Fruit fly (Drosophila melanogaster) whole organism, embryonic: ENCODE results near the gene CG31089.

Experiments used
- Blimp-1 ChIP-seq: fragments of 200-800 bp; sonication (Bioruptor generic); optimal IDR thresholded peaks from 3 replicates; lab custom pipeline; 2018; ENCODE audit warnings: missing biosample characterization, missing genetic modification characterization, mild to moderate bottlenecking, moderate library complexity, missing genetic modification reagents
- Bteb2 ChIP-seq: fragments of 200-800 bp; sonication (Bioruptor generic); optimal IDR thresholded peaks from 2 replicates; lab custom pipeline; 2016; ENCODE audit warnings: missing biosample characterization, missing genetic modification characterization
- CG12236 ChIP-seq: fragments of 200-800 bp; sonication (Bioruptor generic); optimal IDR thresholded peaks from 2 replicates; lab custom pipeline; 2016; ENCODE audit warnings: missing biosample characterization, missing genetic modification characterization
- CG1233 ChIP-seq: fragments of 200-800 bp; sonication (Bioruptor generic); optimal IDR thresholded peaks from 4 replicates; lab custom pipeline; 2018; ENCODE audit warnings: missing biosample characterization, mild to moderate bottlenecking, missing genetic modification characterization
- CG14860 ChIP-seq: fragments of 200-800 bp; sonication (Bioruptor generic); IDR thresholded peaks from 3 replicates; pipeline ENCODE4 v1.3.6; 2022; ENCODE audit warnings: missing biosample characterization, missing genetic modification characterization; ENCODE audit not compliant: partially characterized antibody
- CG1603 ChIP-seq: fragments of 200-800 bp; sonication (Bioruptor generic); optimal IDR thresholded peaks from 2 replicates; lab custom pipeline; 2019; ENCODE audit warnings: missing biosample characterization, mild to moderate bottlenecking, missing genetic modification characterization, moderate library complexity
- CG17385 ChIP-seq: fragments of 200-800 bp; sonication (Bioruptor generic); optimal IDR thresholded peaks from 3 replicates; lab custom pipeline; 2018; ENCODE audit warnings: missing biosample characterization, mild to moderate bottlenecking, missing genetic modification characterization
- CG17568 ChIP-seq: fragments of 200-800 bp; sonication (Bioruptor generic); optimal IDR thresholded peaks from 2 replicates; lab custom pipeline; 2018; ENCODE audit warnings: missing biosample characterization, mild to moderate bottlenecking, missing genetic modification characterization, moderate library complexity
- CG4328 ChIP-seq: fragments of 200-800 bp; sonication (Bioruptor generic); optimal IDR thresholded peaks from 3 replicates; lab custom pipeline; 2017; ENCODE audit warnings: missing biosample characterization, missing genetic modification reagents, missing genetic modification characterization
- CG43689 ChIP-seq: fragments of 200-800 bp; sonication (Bioruptor generic); IDR thresholded peaks from 2 replicates; pipeline ENCODE4 v1.3.6; 2022; ENCODE audit warnings: missing biosample characterization, missing genetic modification characterization
- CG4854 ChIP-seq: fragments of 200-800 bp; sonication (Bioruptor generic); optimal IDR thresholded peaks from 2 replicates; lab custom pipeline; 2016; ENCODE audit warnings: missing biosample characterization, missing genetic modification characterization, inconsistent platforms
- CG6175 ChIP-seq: fragments of 200-800 bp; sonication (Bioruptor generic); IDR thresholded peaks from 3 replicates; pipeline ENCODE4 v1.3.6; 2022; ENCODE audit warnings: missing biosample characterization, missing genetic modification characterization
- CG6813 ChIP-seq: fragments of 200-800 bp; sonication (Bioruptor generic); optimal IDR thresholded peaks from 2 replicates; lab custom pipeline; 2017; ENCODE audit warnings: missing biosample characterization, missing genetic modification characterization, mild to moderate bottlenecking, moderate library complexity, missing genetic modification reagents
- CG7357 ChIP-seq: fragments of 200-800 bp; sonication (Bioruptor generic); IDR thresholded peaks from 3 replicates; pipeline ENCODE4 v1.3.6; 2022; ENCODE audit warnings: missing biosample characterization, missing genetic modification characterization
- CG8944 ChIP-seq: fragments of 200-800 bp; sonication (Bioruptor generic); optimal IDR thresholded peaks from 3 replicates; lab custom pipeline; 2016; ENCODE audit warnings: missing biosample characterization, missing genetic modification characterization
- CG9727 ChIP-seq: fragments of 200-800 bp; sonication (Bioruptor generic); optimal IDR thresholded peaks from 3 replicates; lab custom pipeline; 2017; ENCODE audit warnings: missing biosample characterization, mild to moderate bottlenecking, missing genetic modification characterization
- CkIIα-i1 ChIP-seq: fragments of 200-800 bp; sonication (Bioruptor generic); IDR thresholded peaks from 2 replicates; pipeline ENCODE4 v1.3.6; 2022; ENCODE audit warnings: missing biosample characterization, missing genetic modification characterization
- CrebB ChIP-seq: fragments of 200-800 bp; sonication (Bioruptor generic); optimal IDR thresholded peaks from 3 replicates; lab custom pipeline; 2018; ENCODE audit warnings: missing biosample characterization, mild to moderate bottlenecking, missing genetic modification characterization
- Doc2 ChIP-seq: fragments of 200-800 bp; sonication (Bioruptor generic); IDR thresholded peaks from 2 replicates; pipeline ENCODE4 v1.3.6; 2022; ENCODE audit warnings: missing biosample characterization, missing genetic modification characterization
- Fer1 ChIP-seq: fragments of 200-800 bp; sonication (Bioruptor generic); optimal IDR thresholded peaks from 2 replicates; lab custom pipeline; 2017; ENCODE audit warnings: missing biosample characterization, mild to moderate bottlenecking, missing genetic modification characterization
- GATAe ChIP-seq: fragments of 200-800 bp; sonication (Bioruptor generic); conservative IDR thresholded peaks from 2 replicates; pipeline ENCODE4 v1.3.6; 2022; ENCODE audit warnings: missing biosample characterization, missing genetic modification characterization
- Hr78 ChIP-seq, 2 experiments: fragments of 200-800 bp in 1 of 2; fragments of >200 bp in 1 of 2; sonication (Bioruptor generic) in 1 of 2; optimal IDR thresholded peaks; 2 replicates each; lab custom pipeline; 2017 to 2019; ENCODE audit warnings: missing biosample characterization in 2 of 2, missing genetic modification characterization in 2 of 2, mild to moderate bottlenecking in 1 of 2, moderate library complexity in 1 of 2
- Hsf ChIP-seq: fragments of 200-800 bp; sonication (Bioruptor generic); optimal IDR thresholded peaks from 3 replicates; lab custom pipeline; 2016; ENCODE audit warnings: missing biosample characterization, missing genetic modification characterization
- MTF-1 ChIP-seq: fragments of 200-800 bp; sonication (Bioruptor generic); optimal IDR thresholded peaks from 2 replicates; lab custom pipeline; 2018; ENCODE audit warnings: missing biosample characterization, mild to moderate bottlenecking, missing genetic modification characterization, borderline replicate concordance
- NC2α ChIP-seq: fragments of 200-800 bp; sonication (Bioruptor generic); optimal IDR thresholded peaks from 2 replicates; lab custom pipeline; 2016; ENCODE audit warnings: missing biosample characterization, missing genetic modification characterization
- Oli ChIP-seq: fragments of 200-800 bp; sonication (Bioruptor generic); optimal IDR thresholded peaks from 2 replicates; lab custom pipeline; 2018; ENCODE audit warnings: missing biosample characterization, mild to moderate bottlenecking, missing genetic modification characterization, moderate library complexity
- Opbp ChIP-seq: fragments of 200-800 bp; sonication (Bioruptor generic); IDR thresholded peaks from 3 replicates; pipeline ENCODE4 v1.3.6; 2022; ENCODE audit warnings: missing biosample characterization, missing genetic modification characterization; ENCODE audit not compliant: partially characterized antibody
- Vsx1 ChIP-seq: fragments of 200-800 bp; sonication (Bioruptor generic); optimal IDR thresholded peaks from 2 replicates; lab custom pipeline; 2017; ENCODE audit warnings: missing biosample characterization, mild to moderate bottlenecking, missing genetic modification characterization, missing genetic modification reagents
- ac ChIP-seq: fragments of 200-800 bp; sonication (Bioruptor generic); optimal IDR thresholded peaks from 3 replicates; lab custom pipeline; 2017; ENCODE audit warnings: missing biosample characterization, mild to moderate bottlenecking, missing genetic modification characterization
- btn ChIP-seq: fragments of 200-800 bp; sonication (Bioruptor generic); optimal IDR thresholded peaks from 2 replicates; lab custom pipeline; 2016; ENCODE audit warnings: missing biosample characterization, missing genetic modification characterization
- danr ChIP-seq: fragments of 200-800 bp; sonication (Bioruptor generic); IDR thresholded peaks from 2 replicates; pipeline ENCODE4 v1.3.6; 2022; ENCODE audit warnings: missing biosample characterization, missing genetic modification characterization
- dmrt99B ChIP-seq: fragments of 200-800 bp; sonication (Bioruptor generic); optimal IDR thresholded peaks from 2 replicates; lab custom pipeline; 2018; ENCODE audit warnings: missing biosample characterization, mild to moderate bottlenecking, missing genetic modification characterization, moderate library complexity
- fu2 ChIP-seq: fragments of 200-800 bp; sonication (Bioruptor generic); optimal IDR thresholded peaks from 2 replicates; lab custom pipeline; 2016; ENCODE audit warnings: missing biosample characterization, missing genetic modification characterization
- gt ChIP-seq: fragments of 200-800 bp; sonication (Bioruptor generic); IDR thresholded peaks from 2 replicates; pipeline ENCODE4 v1.3.6; 2022; ENCODE audit warnings: missing biosample characterization, missing genetic modification characterization
- hbn ChIP-seq: fragments of 200-800 bp; sonication (Bioruptor generic); IDR thresholded peaks from 2 replicates; pipeline ENCODE4 v1.3.6; 2022; ENCODE audit warnings: missing biosample characterization, missing genetic modification characterization; ENCODE audit not compliant: partially characterized antibody
- hkb ChIP-seq, 2 experiments: fragments of 200-800 bp in 1 of 2; fragments of >200 bp in 1 of 2; sonication (Bioruptor generic) in 1 of 2; IDR thresholded peaks in 1 of 2; optimal IDR thresholded peaks in 1 of 2; 2 replicates each; pipeline versions ENCODE4 v1.3.6 to Lab custom; 2017 to 2022; ENCODE audit warnings: missing biosample characterization in 1 of 2, missing genetic modification characterization in 1 of 2
- kah ChIP-seq: fragments of 200-800 bp; sonication (Bioruptor generic); optimal IDR thresholded peaks from 2 replicates; lab custom pipeline; 2018; ENCODE audit warnings: missing biosample characterization, mild to moderate bottlenecking, missing genetic modification characterization
- lov ChIP-seq, 2 experiments: fragments of 200-800 bp in 1 of 2; fragments of >200 bp in 1 of 2; sonication (Bioruptor generic) in 1 of 2; IDR thresholded peaks in 1 of 2; optimal IDR thresholded peaks in 1 of 2; 2 replicates in 1 of 2; 3 replicates in 1 of 2; pipeline versions ENCODE4 v1.3.6 to Lab custom; 2017 to 2022; ENCODE audit warnings: missing biosample characterization in 1 of 2, missing genetic modification characterization in 1 of 2
- maf-S ChIP-seq: fragments of 200-800 bp; sonication (Bioruptor generic); optimal IDR thresholded peaks from 2 replicates; lab custom pipeline; 2016; ENCODE audit warnings: missing biosample characterization, missing genetic modification characterization
- pnt ChIP-seq: fragments of 200-800 bp; sonication (Bioruptor generic); optimal IDR thresholded peaks from 3 replicates; lab custom pipeline; 2016; ENCODE audit warnings: missing biosample characterization, missing genetic modification characterization
- prd ChIP-seq, 3 experiments: fragments of >200 bp in 2 of 3; fragments of 200-800 bp in 1 of 3; sonication (Bioruptor generic) in 1 of 3; optimal IDR thresholded peaks in 2 of 3; IDR thresholded peaks in 1 of 3; 2 replicates in 2 of 3; 3 replicates in 1 of 3; pipeline versions ENCODE4 v1.3.6 to Lab custom; 2017 to 2022; ENCODE audit warnings: missing biosample characterization in 1 of 3, missing genetic modification characterization in 1 of 3
- sim ChIP-seq: fragments of 200-800 bp; sonication (Bioruptor generic); IDR thresholded peaks from 2 replicates; pipeline ENCODE4 v1.3.6; 2022; ENCODE audit warnings: missing biosample characterization, missing genetic modification characterization
- sob ChIP-seq: fragments of 200-800 bp; sonication (Bioruptor generic); IDR thresholded peaks from 2 replicates; pipeline ENCODE4 v1.3.6; 2022; ENCODE audit warnings: missing biosample characterization, missing genetic modification characterization
- stc ChIP-seq: fragments of 200-800 bp; sonication (Bioruptor generic); IDR thresholded peaks from 2 replicates; pipeline ENCODE4 v1.3.6; 2022; ENCODE audit warnings: missing biosample characterization, missing genetic modification characterization
- tll ChIP-seq, 2 experiments: fragments of 200-800 bp in 1 of 2; fragments of >200 bp in 1 of 2; sonication (Bioruptor generic) in 1 of 2; optimal IDR thresholded peaks; 2 replicates each; lab custom pipeline; 2017 to 2019; ENCODE audit warnings: missing biosample characterization in 2 of 2, missing genetic modification characterization in 2 of 2, mild to moderate bottlenecking in 1 of 2, moderate library complexity in 1 of 2
- tx ChIP-seq: fragments of 200-800 bp; sonication (Bioruptor generic); optimal IDR thresholded peaks from 2 replicates; lab custom pipeline; 2016; ENCODE audit warnings: missing biosample characterization, missing genetic modification characterization
- zfh2 ChIP-seq: fragments of 200-800 bp; sonication (Bioruptor generic); optimal IDR thresholded peaks from 2 replicates; lab custom pipeline; 2016; ENCODE audit warnings: missing biosample characterization, missing genetic modification characterization

The CG31089 gene

DNA sequence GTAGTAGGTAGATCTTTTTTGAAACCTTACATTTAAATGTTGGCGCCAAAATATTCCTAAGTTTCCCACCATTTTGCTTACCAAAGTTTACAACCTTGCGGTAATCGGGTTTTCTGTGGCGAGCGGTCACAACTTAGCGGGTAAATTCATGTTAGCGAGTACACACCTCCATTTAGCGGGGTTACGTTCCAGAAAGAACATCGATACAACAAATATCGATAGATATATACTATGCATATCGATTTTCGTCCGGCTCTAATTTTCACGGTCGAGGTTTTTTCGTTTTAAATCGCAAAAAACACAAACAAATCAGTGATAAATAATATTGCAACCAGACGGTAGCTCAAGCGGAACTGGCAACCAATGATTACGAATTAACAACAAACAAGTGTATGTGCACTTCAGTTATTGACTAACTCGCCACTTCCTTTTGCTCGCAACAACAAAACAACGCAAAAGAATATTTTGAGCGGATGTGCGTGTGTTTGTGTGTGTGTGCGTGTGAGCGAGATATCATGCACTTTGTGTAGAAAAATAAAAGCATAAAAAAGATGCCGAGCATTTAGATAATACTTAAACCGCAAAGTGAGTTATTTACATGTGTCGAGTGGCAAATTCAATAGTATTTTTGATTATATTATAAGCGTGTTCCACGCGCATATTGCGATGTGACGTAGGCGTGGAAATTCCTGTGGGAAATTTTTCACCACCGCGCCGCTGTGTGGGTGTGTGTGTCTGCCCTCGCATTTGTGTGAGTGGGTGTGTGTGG lies 14.0 kb upstream of the CG31089 start, which contains the start of gene Lnk (continued):
- no peak for TF ChIP-seq ac (GFP tag; lab: Kevin White, UChicago)
- TF ChIP-seq zfh2 (GFP tag; lab: Kevin White, UChicago) = no peak
- no peak for TF ChIP-seq Bteb2
- peak; percentile 52 for TF ChIP-seq hkb (optimal IDR thresholded peaks at IDR 0.05; lab: Kevin White, UChicago)
- TF ChIP-seq hkb (GFP tag; IDR thresholded peaks at IDR 0.05; lab: Robert Waterston, UW) = no peak
- TF ChIP-seq GATAe (GFP tag; lab: Robert Waterston, UW) = no peak
- TF ChIP-seq CG4854 (GFP tag; lab: Kevin White, UChicago) = no peak
- no peak for TF ChIP-seq Vsx1 (GFP tag; lab: Kevin White, UChicago)
- no peak for TF ChIP-seq MTF-1
- no peak for TF ChIP-seq CG43689 (GFP tag; lab: Robert Waterston, UW)
- TF ChIP-seq CkIIα-i1 (GFP tag; lab: Robert Waterston, UW) = no peak
- TF ChIP-seq pnt (GFP tag; lab: Kevin White, UChicago) = no peak
- TF ChIP-seq dmrt99B (tag; lab: Kevin White, UChicago) = no peak
- TF ChIP-seq btn (GFP tag; lab: Kevin White, UChicago) = no peak
- TF ChIP-seq maf-S = peak; percentile 15
- TF ChIP-seq hbn (GFP tag; lab: Robert Waterston, UW) = peak; percentile 92
- no peak for TF ChIP-seq CG7357 (GFP tag; lab: Robert Waterston, UW)
- TF ChIP-seq Blimp-1 (GFP tag; lab: Kevin White, UChicago) = no peak
- peak; percentile 4 for TF ChIP-seq CG9727 (GFP tag; lab: Kevin White, UChicago)
- TF ChIP-seq tll (GFP tag; optimal IDR thresholded peaks at IDR 0.05; lab: Kevin White, UChicago) = no peak
- no peak for TF ChIP-seq NC2α (GFP tag; lab: Kevin White, UChicago)
- TF ChIP-seq CG4328 = peak; percentile 14
- TF ChIP-seq sob (GFP tag; lab: Robert Waterston, UW) = no peak
- TF ChIP-seq CG8944 (GFP tag; lab: Kevin White, UChicago) = no peak
- TF ChIP-seq lov (optimal IDR thresholded peaks at IDR 0.05; lab: Kevin White, UChicago) = no peak
- TF ChIP-seq lov (GFP tag; IDR thresholded peaks at IDR 0.05; lab: Robert Waterston, UW) = no peak
- TF ChIP-seq CG1233 (GFP tag; lab: Kevin White, UChicago) = no peak
- TF ChIP-seq gt = no peak
- TF ChIP-seq Opbp (GFP tag; lab: Robert Waterston, UW) = peak; percentile 95
- TF ChIP-seq kah (GFP tag; lab: Kevin White, UChicago) = no peak
- TF ChIP-seq Hr78 (GFP tag; optimal IDR thresholded peaks at IDR 0.05; lab: Kevin White, UChicago) = no peak
- peak; percentile 67; the same call in 2 of the 3 replicates for TF ChIP-seq CG14860 (GFP tag; lab: Robert Waterston, UW)
- no peak for TF ChIP-seq tx
- TF ChIP-seq stc (GFP tag; lab: Robert Waterston, UW) = no peak
- peak; percentile 15 for TF ChIP-seq fu2
- no peak for TF ChIP-seq CG12236
- no peak for TF ChIP-seq Oli (tag; lab: Kevin White, UChicago)
- TF ChIP-seq CG1603 = peak; percentile 83
- no peak for TF ChIP-seq CG17568 (GFP tag; lab: Kevin White, UChicago)
- no peak for TF ChIP-seq Hsf
- no peak for TF ChIP-seq CG6175
- TF ChIP-seq prd (optimal IDR thresholded peaks at IDR 0.05; lab: Kevin White, UChicago) = no peak
- TF ChIP-seq prd (GFP tag; IDR thresholded peaks at IDR 0.05; lab: Robert Waterston, UW) = no peak
- TF ChIP-seq CrebB = peak; percentile 32
- TF ChIP-seq Fer1 (GFP tag; lab: Kevin White, UChicago) = peak; percentile 42
- TF ChIP-seq CG6813 (GFP tag; lab: Kevin White, UChicago) = no peak
- TF ChIP-seq CG17385 (GFP tag; lab: Kevin White, UChicago) = no peak
- TF ChIP-seq danr (GFP tag; lab: Robert Waterston, UW) = no peak
- TF ChIP-seq Doc2 (GFP tag; lab: Robert Waterston, UW) = no peak
- no peak for TF ChIP-seq sim (GFP tag; lab: Robert Waterston, UW)
